Fruit fly (Drosophila melanogaster) whole organism, embryonic: Measurements from ENCODE around the gene CG17187.

ENCODE experiments used
- Adf1 ChIP-seq: fragments of 200-800 bp; sonication (Bioruptor generic); IDR thresholded peaks from 2 replicates; pipeline ENCODE4 v1.3.6; 2022; ENCODE audit warnings: missing biosample characterization, missing genetic modification characterization
- CG10321 ChIP-seq: fragments of 200-800 bp; sonication (Bioruptor generic); IDR thresholded peaks from 2 replicates; pipeline ENCODE4 v1.3.6; 2022; ENCODE audit warnings: missing biosample characterization, missing genetic modification characterization
- CG10366 ChIP-seq: fragments of 200-800 bp; sonication (Bioruptor generic); IDR thresholded peaks from 2 replicates; pipeline ENCODE4 v1.3.6; 2022; ENCODE audit warnings: missing biosample characterization, missing genetic modification characterization
- CG13775 ChIP-seq: fragments of 200-800 bp; sonication (Bioruptor generic); optimal IDR thresholded peaks from 3 replicates; lab custom pipeline; 2017; ENCODE audit warnings: missing biosample characterization, mild to moderate bottlenecking, missing genetic modification characterization
- CG13894 ChIP-seq: fragments of 200-800 bp; sonication (Bioruptor generic); optimal IDR thresholded peaks from 3 replicates; lab custom pipeline; 2018; ENCODE audit warnings: missing biosample characterization, mild to moderate bottlenecking, missing genetic modification characterization, moderate library complexity
- CG1603 ChIP-seq: fragments of 200-800 bp; sonication (Bioruptor generic); optimal IDR thresholded peaks from 2 replicates; lab custom pipeline; 2019; ENCODE audit warnings: missing biosample characterization, mild to moderate bottlenecking, missing genetic modification characterization, moderate library complexity
- CG17829 ChIP-seq: fragments of 200-800 bp; optimal IDR thresholded peaks from 2 replicates; lab custom pipeline; 2019; ENCODE audit warnings: missing biosample characterization, mild to moderate bottlenecking, missing genetic modification characterization, moderate library complexity
- CG2712 ChIP-seq: fragments of 200-800 bp; optimal IDR thresholded peaks from 3 replicates; lab custom pipeline; 2019; ENCODE audit warnings: missing biosample characterization, mild to moderate bottlenecking, missing genetic modification characterization, moderate library complexity
- CG34224 ChIP-seq: fragments of 200-800 bp; sonication (Bioruptor generic); IDR thresholded peaks from 3 replicates; pipeline ENCODE4 v1.3.6; 2022; ENCODE audit warnings: missing biosample characterization, missing genetic modification characterization; ENCODE audit not compliant: partially characterized antibody
- CG4328 ChIP-seq: fragments of 200-800 bp; sonication (Bioruptor generic); optimal IDR thresholded peaks from 3 replicates; lab custom pipeline; 2017; ENCODE audit warnings: missing biosample characterization, missing genetic modification reagents, missing genetic modification characterization
- CG4360 ChIP-seq: fragments of 200-800 bp; sonication (Bioruptor generic); IDR thresholded peaks from 2 replicates; pipeline ENCODE4 v1.3.6; 2022; ENCODE audit warnings: missing biosample characterization, missing genetic modification characterization
- CG7556 ChIP-seq: fragments of 200-800 bp; sonication (Bioruptor generic); optimal IDR thresholded peaks from 2 replicates; lab custom pipeline; 2017; ENCODE audit warnings: missing biosample characterization, mild to moderate bottlenecking, missing genetic modification characterization
- Dek ChIP-seq: fragments of 200-800 bp; sonication (Bioruptor generic); optimal IDR thresholded peaks from 3 replicates; lab custom pipeline; 2019; ENCODE audit warnings: missing biosample characterization, mild to moderate bottlenecking, missing genetic modification characterization, moderate library complexity
- Dip3 ChIP-seq: fragments of 200-800 bp; sonication (Bioruptor generic); optimal IDR thresholded peaks from 3 replicates; lab custom pipeline; 2016; ENCODE audit warnings: missing biosample characterization, missing genetic modification characterization
- E2f2 ChIP-seq: fragments of 200-800 bp; sonication (Bioruptor generic); IDR thresholded peaks from 2 replicates; pipeline ENCODE4 v1.3.6; 2022; ENCODE audit warnings: missing biosample characterization, missing genetic modification characterization
- Elba2 ChIP-seq: fragments of 200-800 bp; sonication (Bioruptor generic); optimal IDR thresholded peaks from 3 replicates; lab custom pipeline; 2016; ENCODE audit warnings: missing biosample characterization, missing genetic modification characterization
- Hand ChIP-seq: fragments of 200-800 bp; sonication (Bioruptor generic); optimal IDR thresholded peaks from 2 replicates; lab custom pipeline; 2017; ENCODE audit warnings: mild to moderate bottlenecking, missing biosample characterization, missing genetic modification reagents, missing genetic modification characterization
- Hey ChIP-seq: fragments of 200-800 bp; sonication (Bioruptor generic); optimal IDR thresholded peaks from 3 replicates; lab custom pipeline; 2018; ENCODE audit warnings: missing biosample characterization, mild to moderate bottlenecking, missing genetic modification characterization
- Hr51 ChIP-seq, 2 experiments: fragments of 200-800 bp; sonication (Bioruptor generic); optimal IDR thresholded peaks; 2 replicates in 1 of 2; 3 replicates in 1 of 2; lab custom pipeline; 2016 to 2018; ENCODE audit warnings: missing biosample characterization in 2 of 2, missing genetic modification characterization in 2 of 2, mild to moderate bottlenecking in 1 of 2, moderate library complexity in 1 of 2
- Mad ChIP-seq: fragments of 200-800 bp; sonication (Bioruptor generic); optimal IDR thresholded peaks from 2 replicates; lab custom pipeline; 2016; ENCODE audit warnings: missing biosample characterization, missing genetic modification characterization
- Max ChIP-seq: fragments of 200-800 bp; sonication (Bioruptor generic); optimal IDR thresholded peaks from 2 replicates; lab custom pipeline; 2016; ENCODE audit warnings: missing biosample characterization, mild to moderate bottlenecking, missing genetic modification characterization
- Med ChIP-seq: fragments of 200-800 bp; sonication (Bioruptor generic); peaks from one replicate; lab custom pipeline; 2016; ENCODE audit warnings: missing biosample characterization, missing genetic modification characterization, mild to moderate bottlenecking, inconsistent platforms, moderate library complexity
- NFAT ChIP-seq: fragments of 200-800 bp; sonication (Bioruptor generic); IDR thresholded peaks from 2 replicates; pipeline ENCODE4 v1.3.6; 2022; ENCODE audit warnings: missing biosample characterization, missing genetic modification characterization
- NK7.1 ChIP-seq: fragments of 200-800 bp; sonication (Bioruptor generic); optimal IDR thresholded peaks from 3 replicates; lab custom pipeline; 2016; ENCODE audit warnings: missing biosample characterization, missing genetic modification characterization
- Nf-YB ChIP-seq: fragments of 200-800 bp; sonication (Bioruptor generic); optimal IDR thresholded peaks from 3 replicates; lab custom pipeline; 2019; ENCODE audit warnings: missing biosample characterization, mild to moderate bottlenecking, missing genetic modification characterization, moderate library complexity
- Oaz ChIP-seq: fragments of 200-800 bp; sonication (Bioruptor generic); IDR thresholded peaks from 2 replicates; pipeline ENCODE4 v1.3.6; 2022; ENCODE audit warnings: missing biosample characterization, missing genetic modification characterization
- Rx ChIP-seq: fragments of 200-800 bp; sonication (Bioruptor generic); IDR thresholded peaks from 2 replicates; pipeline ENCODE4 v1.3.6; 2022; ENCODE audit warnings: missing biosample characterization, missing genetic modification characterization
- Sox102F ChIP-seq: fragments of 200-800 bp; sonication (Bioruptor generic); optimal IDR thresholded peaks from 2 replicates; lab custom pipeline; 2018; ENCODE audit warnings: missing biosample characterization, mild to moderate bottlenecking, missing genetic modification characterization, moderate library complexity
- Tbp ChIP-seq: fragments of >200 bp; optimal IDR thresholded peaks from 2 replicates; lab custom pipeline; 2018; ENCODE audit warnings: missing biosample characterization, missing genetic modification characterization
- abd-A ChIP-seq: fragments of 200-800 bp; sonication (Bioruptor generic); optimal IDR thresholded peaks from 3 replicates; lab custom pipeline; 2019; ENCODE audit warnings: missing biosample characterization, mild to moderate bottlenecking, missing genetic modification characterization, moderate library complexity
- al ChIP-seq: fragments of 200-800 bp; sonication (Bioruptor generic); IDR thresholded peaks from 2 replicates; pipeline ENCODE4 v1.3.6; 2022; ENCODE audit warnings: missing biosample characterization, missing genetic modification characterization
- aop ChIP-seq: fragments of 200-800 bp; sonication (Bioruptor generic); IDR thresholded peaks from 2 replicates; pipeline ENCODE4 v1.3.6; 2022; ENCODE audit warnings: missing biosample characterization, missing genetic modification characterization
- ash1 ChIP-seq: fragments of 200-800 bp; sonication (Bioruptor generic); optimal IDR thresholded peaks from 2 replicates; lab custom pipeline; 2018; ENCODE audit warnings: missing biosample characterization, mild to moderate bottlenecking, missing genetic modification characterization
- az2 ChIP-seq: fragments of 200-800 bp; sonication (Bioruptor generic); optimal IDR thresholded peaks from 3 replicates; lab custom pipeline; 2016; ENCODE audit warnings: missing biosample characterization, missing genetic modification characterization
- bab2 ChIP-seq: fragments of 200-800 bp; sonication (Bioruptor generic); optimal IDR thresholded peaks from 2 replicates; lab custom pipeline; 2016; ENCODE audit warnings: missing biosample characterization, missing genetic modification characterization
- croc ChIP-seq: fragments of 200-800 bp; sonication (Bioruptor generic); conservative IDR thresholded peaks from 3 replicates; pipeline ENCODE4 v1.3.6; 2022; ENCODE audit warnings: missing biosample characterization, missing genetic modification characterization
- fd96Cb ChIP-seq: fragments of 200-800 bp; sonication (Bioruptor generic); optimal IDR thresholded peaks from 2 replicates; lab custom pipeline; 2018; ENCODE audit warnings: missing biosample characterization, mild to moderate bottlenecking, missing genetic modification characterization, moderate library complexity
- gce ChIP-seq: fragments of 200-800 bp; sonication (Bioruptor generic); IDR thresholded peaks from 3 replicates; pipeline ENCODE4 v1.3.6; 2022; ENCODE audit warnings: missing biosample characterization, missing genetic modification characterization
- jigr1 ChIP-seq: fragments of 200-800 bp; sonication (Bioruptor generic); IDR thresholded peaks from 3 replicates; pipeline ENCODE4 v1.3.6; 2022; ENCODE audit warnings: missing biosample characterization, missing genetic modification characterization
- lbe ChIP-seq: fragments of 200-800 bp; sonication (Bioruptor generic); optimal IDR thresholded peaks from 2 replicates; lab custom pipeline; 2016; ENCODE audit warnings: missing biosample characterization, mild to moderate bottlenecking, missing genetic modification characterization
- lmd ChIP-seq: fragments of 200-800 bp; sonication (Bioruptor generic); IDR thresholded peaks from 2 replicates; pipeline ENCODE4 v1.3.6; 2022; ENCODE audit warnings: missing biosample characterization, missing genetic modification characterization
- maf-S ChIP-seq: fragments of 200-800 bp; sonication (Bioruptor generic); optimal IDR thresholded peaks from 2 replicates; lab custom pipeline; 2016; ENCODE audit warnings: missing biosample characterization, missing genetic modification characterization
- nerfin-2 ChIP-seq: fragments of 200-800 bp; sonication (Bioruptor generic); IDR thresholded peaks from 2 replicates; pipeline ENCODE4 v1.3.6; 2022; ENCODE audit warnings: missing biosample characterization, missing genetic modification characterization; ENCODE audit not compliant: partially characterized antibody
- nmo ChIP-seq: fragments of 200-800 bp; sonication (Bioruptor generic); optimal IDR thresholded peaks from 2 replicates; lab custom pipeline; 2018; ENCODE audit warnings: missing biosample characterization, mild to moderate bottlenecking, missing genetic modification characterization, moderate library complexity
- ranshi ChIP-seq: fragments of 200-800 bp; sonication (Bioruptor generic); IDR thresholded peaks from 2 replicates; pipeline ENCODE4 v1.3.6; 2022; ENCODE audit warnings: missing biosample characterization, missing genetic modification characterization
- rib ChIP-seq: fragments of 200-800 bp; sonication (Bioruptor generic); IDR thresholded peaks from 2 replicates; pipeline ENCODE4 v1.3.6; 2022; ENCODE audit warnings: missing biosample characterization, missing genetic modification characterization
- schlank ChIP-seq: fragments of 200-800 bp; sonication (Bioruptor generic); optimal IDR thresholded peaks from 2 replicates; lab custom pipeline; 2018; ENCODE audit warnings: missing biosample characterization, mild to moderate bottlenecking, missing genetic modification characterization
- seq ChIP-seq: fragments of 200-800 bp; sonication (Bioruptor generic); IDR thresholded peaks from 2 replicates; pipeline ENCODE4 v1.3.6; 2022; ENCODE audit warnings: missing biosample characterization, missing genetic modification characterization
- slp2 ChIP-seq: fragments of 200-800 bp; sonication (Bioruptor generic); optimal IDR thresholded peaks from 2 replicates; lab custom pipeline; 2016; ENCODE audit warnings: missing biosample characterization, missing genetic modification characterization
- sob ChIP-seq: fragments of 200-800 bp; sonication (Bioruptor generic); IDR thresholded peaks from 2 replicates; pipeline ENCODE4 v1.3.6; 2022; ENCODE audit warnings: missing biosample characterization, missing genetic modification characterization
- z ChIP-seq: fragments of 200-800 bp; sonication (Bioruptor generic); IDR thresholded peaks from 3 replicates; pipeline ENCODE4 v1.3.6; 2022; ENCODE audit warnings: missing biosample characterization, missing genetic modification characterization
- zfh1 ChIP-seq: fragments of 200-800 bp; sonication (Bioruptor generic); IDR thresholded peaks from 3 replicates; pipeline ENCODE4 v1.3.6; 2022; ENCODE audit warnings: missing biosample characterization, missing genetic modification characterization

The CG17187 gene

DNA sequence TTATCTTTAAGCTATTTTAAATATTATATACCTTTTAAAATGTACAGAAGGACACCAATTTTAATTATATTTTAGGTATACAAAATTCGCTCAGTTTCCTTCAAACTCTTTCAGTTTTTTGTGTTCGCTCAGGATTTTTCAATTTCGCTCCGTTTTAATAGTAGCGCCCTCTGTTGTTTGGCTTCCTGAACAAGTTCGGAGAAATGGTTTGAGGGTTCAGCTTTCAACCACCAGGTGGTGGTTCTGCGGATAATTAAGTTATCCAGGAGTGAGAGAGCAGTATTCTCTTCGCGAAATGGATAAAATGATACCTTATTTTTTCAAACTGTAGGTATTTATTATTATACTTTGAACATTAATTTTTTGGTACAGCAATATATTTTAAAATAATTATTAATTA lies 37.3 kb upstream of the CG17187 start (continued):
- TF ChIP-seq Max (GFP tag; lab: Kevin White, UChicago) (peak; percentile 63), az2 (peak; percentile 82), rib (GFP tag; lab: Robert Waterston, UW) (no peak), CG13894 (tag; lab: Kevin White, UChicago) (no peak), aop (GFP tag; lab: Robert Waterston, UW) (no peak), Mad (GFP tag; lab: Kevin White, UChicago) (peak; percentile 53), NK7.1 (GFP tag; lab: Kevin White, UChicago) (peak; percentile 41), Adf1 (GFP tag; lab: Robert Waterston, UW) (no peak), lmd (peak; percentile 15; the same call in 1 of the 2 replicates), Med (GFP tag; lab: Kevin White, UChicago) (no peak), jigr1 (GFP tag; lab: Robert Waterston, UW) (no peak), CG2712 (tag; lab: Kevin White, UChicago) (peak; percentile 79), seq (GFP tag; lab: Robert Waterston, UW) (peak; percentile 45; the same call in 1 of the 2 replicates), Tbp (GFP tag; lab: Kevin White, UChicago) (no peak), sob (GFP tag; lab: Robert Waterston, UW) (no peak; the same call in 1 of the 2 replicates), Dip3 (GFP tag; lab: Kevin White, UChicago) (no peak), Hr51 (GFP tag; optimal IDR thresholded peaks at IDR 0.05; lab: Kevin White, UChicago) (peak in 1 of 2 experiments; percentile 31), abd-A (no peak), bab2 (GFP tag; lab: Kevin White, UChicago) (no peak), CG13775 (peak; percentile 64), lbe (GFP tag; lab: Kevin White, UChicago) (no peak), Nf-YB (GFP tag; lab: Kevin White, UChicago) (peak; percentile 58), E2f2 (GFP tag; lab: Robert Waterston, UW) (no peak), schlank (tag; lab: Kevin White, UChicago) (no peak), CG10321 (GFP tag; lab: Robert Waterston, UW) (no peak), CG1603 (tag; lab: Kevin White, UChicago) (peak; percentile 74), CG34224 (GFP tag; lab: Robert Waterston, UW) (no peak), CG7556 (GFP tag; lab: Kevin White, UChicago) (no peak), ash1 (peak; percentile 29), z (GFP tag; lab: Robert Waterston, UW) (no peak), Oaz (GFP tag; lab: Robert Waterston, UW) (no peak), Rx (GFP tag; lab: Robert Waterston, UW) (peak; percentile 48; the same call in 1 of the 2 replicates), croc (GFP tag; lab: Robert Waterston, UW) (no peak; the same call in 2 of the 3 replicates), CG4328 (GFP tag; lab: Kevin White, UChicago) (peak; percentile 45), Hey (tag; lab: Kevin White, UChicago) (no peak), Sox102F (GFP tag; lab: Kevin White, UChicago) (no peak), al (GFP tag; lab: Robert Waterston, UW) (no peak), Elba2 (GFP tag; lab: Kevin White, UChicago) (no peak), zfh1 (no peak), fd96Cb (peak; percentile 42), Hand (GFP tag; lab: Kevin White, UChicago) (peak; percentile 54), maf-S (GFP tag; lab: Kevin White, UChicago) (peak; percentile 39), slp2 (GFP tag; lab: Kevin White, UChicago) (peak; percentile 55), CG17829 (tag; lab: Kevin White, UChicago) (peak; percentile 75), gce (GFP tag; lab: Robert Waterston, UW) (no peak), nmo (GFP tag; lab: Kevin White, UChicago) (peak; percentile 58), nerfin-2 (GFP tag; lab: Robert Waterston, UW) (no peak), NFAT (peak; percentile 34; the same call in 1 of the 2 replicates), Dek (tag; lab: Kevin White, UChicago) (no peak), CG4360 (GFP tag; lab: Robert Waterston, UW) (no peak), ranshi (GFP tag; lab: Robert Waterston, UW) (0 out of 2 replicates have a peak, but pooled peaks have one; percentile 6), CG10366 (GFP tag; lab: Robert Waterston, UW) (peak; percentile 29; the same call in 1 of the 2 replicates)
